Worm (Caenorhabditis elegans): ENCODE measurements around the gene srx-43.

- TF ChIP-seq ZK546.5 (tag; optimal IDR thresholded peaks at IDR 0.05) (no peak), T26A8.4 (GFP tag; IDR thresholded peaks at IDR 0.05) (no peak), pha-4 (GFP tag; IDR thresholded peaks at IDR 0.05) (no peak), pha-4 (tag; optimal IDR thresholded peaks at IDR 0.05) (no peak), F37D6.2 (tag; optimal IDR thresholded peaks at IDR 0.05) (no peak)
Measured at ce11 chrV:16022600-16022999, 4.8 kb downstream of the srx-43 start.

Data from whole organism, L4 larva.